Fruit fly (Drosophila melanogaster) whole organism, pupa: ENCODE data around the gene miple2.

ENCODE experiments used
- CG17806 ChIP-seq: fragments of 200-800 bp; sonication (Bioruptor generic); optimal IDR thresholded peaks from 2 replicates; lab custom pipeline; 2018; ENCODE audit warnings: missing biosample characterization, mild to moderate bottlenecking, missing genetic modification characterization, moderate library complexity
- CG8159 ChIP-seq: fragments of 200-800 bp; sonication (Bioruptor generic); optimal IDR thresholded peaks from 3 replicates; lab custom pipeline; 2018; ENCODE audit warnings: missing biosample characterization, mild to moderate bottlenecking, missing genetic modification characterization, moderate library complexity
- D1 ChIP-seq: fragments of 200-800 bp; sonication (Bioruptor generic); optimal IDR thresholded peaks from 2 replicates; lab custom pipeline; 2018; ENCODE audit warnings: missing biosample characterization, mild to moderate bottlenecking, missing genetic modification characterization, moderate library complexity
- Ets98B ChIP-seq: fragments of 200-800 bp; sonication (Bioruptor generic); IDR thresholded peaks from 2 replicates; pipeline ENCODE4 v1.3.6; 2022; ENCODE audit warnings: missing biosample characterization, missing genetic modification characterization
- Pif1A ChIP-seq: fragments of 200-800 bp; sonication (Bioruptor generic); optimal IDR thresholded peaks from 3 replicates; lab custom pipeline; 2016; ENCODE audit warnings: missing biosample characterization, missing genetic modification characterization
- Pif1B ChIP-seq: fragments of 200-800 bp; sonication (Bioruptor generic); optimal IDR thresholded peaks from 3 replicates; lab custom pipeline; 2016; ENCODE audit warnings: missing biosample characterization, missing genetic modification characterization

DNA sequence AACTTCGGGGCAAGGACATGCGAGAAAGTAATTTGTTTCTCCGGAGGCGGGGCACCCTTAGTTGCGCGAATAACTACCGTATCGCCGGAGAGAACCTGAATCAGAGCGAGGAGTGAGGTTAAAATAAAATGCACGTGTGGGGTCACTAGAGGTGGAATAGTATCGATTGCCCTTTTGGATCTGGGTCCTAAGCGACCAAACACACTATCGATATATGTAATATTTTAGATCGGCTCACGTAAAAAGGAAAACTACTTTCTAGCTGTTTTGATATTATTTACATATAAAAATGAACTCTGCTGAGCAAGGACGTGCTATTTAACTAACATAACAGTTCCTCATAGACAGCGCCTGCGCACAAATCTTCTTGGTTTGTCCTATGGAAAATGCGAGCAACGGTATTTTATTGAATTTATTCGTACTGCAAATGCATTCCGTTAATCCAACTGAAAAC, 8.2 kb upstream of the miple2 start:
- no peak for TF ChIP-seq Pif1B (GFP tag; lab: Kevin White, UChicago)
- TF ChIP-seq CG8159 (tag; lab: Kevin White, UChicago), result no peak
- TF ChIP-seq CG17806, result no peak
- no peak for TF ChIP-seq D1 (tag; lab: Kevin White, UChicago)
- TF ChIP-seq Ets98B (GFP tag; lab: Robert Waterston, UW), result no peak
- TF ChIP-seq Pif1A (GFP tag; lab: Kevin White, UChicago), result no peak
